Worm (Caenorhabditis elegans): Measurements from ENCODE around the gene H41C03.2.

DNA sequence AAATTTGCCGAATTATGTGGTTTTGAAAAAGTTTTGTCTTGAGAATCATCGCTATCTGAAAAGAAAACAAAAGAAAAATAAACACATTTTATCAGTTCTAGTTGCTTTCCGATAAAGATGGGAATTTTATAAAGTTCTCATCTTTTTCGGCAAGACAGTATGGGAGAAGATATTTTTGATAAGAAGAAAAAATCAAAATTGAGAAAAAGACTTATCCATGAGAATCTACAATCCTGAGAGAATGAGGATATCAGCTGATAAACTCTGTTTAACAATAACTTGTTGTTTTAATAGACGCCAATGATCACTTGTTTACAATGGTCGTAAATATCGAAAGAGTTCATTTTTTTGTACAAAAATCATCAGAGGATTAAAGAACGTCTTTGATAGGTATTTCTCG, 24.1 kb upstream of the H41C03.2 start, which contains the start of gene F55C12.6:
- TF ChIP-seq dao-5 (tag; optimal IDR thresholded peaks at IDR 0.05) = no peak
- TF ChIP-seq him-1 (tag; optimal IDR thresholded peaks at IDR 0.05) = no peak
- no peak for TF ChIP-seq W03F9.2 (tag; optimal IDR thresholded peaks at IDR 0.05)
